Fruit fly (Drosophila melanogaster): ENCODE data around the gene Mnt.

dm6 chrX:3746898-3747297 is 75.3 kb downstream of the Mnt start:
- TF ChIP-seq Pif1A (GFP tag; optimal IDR thresholded peaks at IDR 0.05): no peak
- TF ChIP-seq Snoo (tag; optimal IDR thresholded peaks at IDR 0.05): no peak

Measured in whole organism, pupa.